Worm (Caenorhabditis elegans): ENCODE data around the gene gas-1.

ce11 chrX:15621001-15621400 is 30.8 kb upstream of the gas-1 start:
- no peak for TF ChIP-seq fkh-3 (tag; optimal IDR thresholded peaks at IDR 0.05)
- no peak for TF ChIP-seq F39B2.1 (GFP tag; IDR thresholded peaks at IDR 0.05)
- TF ChIP-seq ama-1 (optimal IDR thresholded peaks at IDR 0.05), result no peak
- no peak for TF ChIP-seq ama-1 (GFP tag; optimal IDR thresholded peaks at IDR 0.05)
- TF ChIP-seq gei-17 (GFP tag; optimal IDR thresholded peaks at IDR 0.05), result no peak
- TF ChIP-seq B0336.3 (GFP tag; IDR thresholded peaks at IDR 0.05), result no peak
- no peak for TF ChIP-seq nhr-120 (GFP tag; IDR thresholded peaks at IDR 0.05)
- TF ChIP-seq snpc-3.4 (tag; optimal IDR thresholded peaks at IDR 0.05), result no peak
- no peak for TF ChIP-seq hmg-1.2 (GFP tag; IDR thresholded peaks at IDR 0.05)
